Fruit fly (Drosophila melanogaster) whole organism, embryonic: Measurements from ENCODE around the gene CG12279.

Source experiments
- CG2116 ChIP-seq: fragments of 200-800 bp; sonication (Bioruptor generic); optimal IDR thresholded peaks from 3 replicates; lab custom pipeline; 2018; ENCODE audit warnings: missing biosample characterization, mild to moderate bottlenecking, missing genetic modification characterization
- Stat92E ChIP-seq, 3 experiments: fragments of >200 bp in 2 of 3; fragments of 200-800 bp in 1 of 3; sonication (Bioruptor generic) in 1 of 3; optimal IDR thresholded peaks; 2 replicates each; lab custom pipeline; 2017 to 2019; ENCODE audit warnings: missing biosample characterization in 3 of 3, missing genetic modification characterization in 3 of 3, mild to moderate bottlenecking in 1 of 3, moderate library complexity in 1 of 3
- seq ChIP-seq: fragments of 200-800 bp; sonication (Bioruptor generic); IDR thresholded peaks from 2 replicates; pipeline ENCODE4 v1.3.6; 2022; ENCODE audit warnings: missing biosample characterization, missing genetic modification characterization
- unc-4 ChIP-seq: fragments of 200-800 bp; sonication (Bioruptor generic); IDR thresholded peaks from 2 replicates; pipeline ENCODE4 v1.3.6; 2022; ENCODE audit warnings: missing biosample characterization, missing genetic modification characterization; ENCODE audit not compliant: partially characterized antibody
- zfh2 ChIP-seq: fragments of 200-800 bp; sonication (Bioruptor generic); optimal IDR thresholded peaks from 2 replicates; lab custom pipeline; 2016; ENCODE audit warnings: missing biosample characterization, missing genetic modification characterization

DNA sequence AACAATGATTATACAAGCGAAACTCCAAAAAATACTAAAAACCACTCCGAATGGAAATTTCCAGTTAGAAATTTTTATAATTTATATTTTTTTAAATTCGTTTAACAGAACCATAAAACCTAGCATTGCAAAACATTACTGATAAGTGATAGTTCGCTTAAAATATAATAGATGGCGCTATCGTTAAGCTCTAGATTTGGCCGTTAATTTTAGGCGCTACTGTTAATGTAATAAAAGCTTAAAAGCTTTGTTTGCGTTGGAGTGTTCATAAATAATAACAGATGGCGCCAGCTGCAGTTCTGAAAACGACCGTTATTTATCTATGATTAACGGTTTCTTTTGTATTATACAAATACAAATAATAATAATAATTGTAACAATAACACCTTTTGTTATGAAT lies 18.9 kb downstream of the CG12279 start:
- TF ChIP-seq CG2116 (no peak), zfh2 (GFP tag; lab: Kevin White, UChicago) (no peak), unc-4 (no peak), seq (GFP tag; lab: Robert Waterston, UW) (no peak), Stat92E (GFP tag; optimal IDR thresholded peaks at IDR 0.05; lab: Kevin White, UChicago) (no peak)
